Fruit fly (Drosophila melanogaster) whole organism, embryonic: ENCODE results near the gene Aps.

Experiments used
- Atf6 ChIP-seq: fragments of 200-800 bp; sonication (Bioruptor generic); IDR thresholded peaks from 2 replicates; pipeline ENCODE4 v1.3.6; 2022; ENCODE audit warnings: missing biosample characterization, missing genetic modification characterization
- CG10209 ChIP-seq: fragments of 200-800 bp; sonication (Bioruptor generic); optimal IDR thresholded peaks from 3 replicates; lab custom pipeline; 2017; ENCODE audit warnings: missing biosample characterization, mild to moderate bottlenecking, missing genetic modification characterization, missing genetic modification reagents
- CG10267 ChIP-seq: fragments of 200-800 bp; sonication (Bioruptor generic); optimal IDR thresholded peaks from 2 replicates; lab custom pipeline; 2018; ENCODE audit warnings: missing biosample characterization, mild to moderate bottlenecking, missing genetic modification characterization, moderate library complexity
- CG10366 ChIP-seq: fragments of 200-800 bp; sonication (Bioruptor generic); IDR thresholded peaks from 2 replicates; pipeline ENCODE4 v1.3.6; 2022; ENCODE audit warnings: missing biosample characterization, missing genetic modification characterization
- CG11696 ChIP-seq: fragments of 200-800 bp; sonication (Bioruptor generic); IDR thresholded peaks from 2 replicates; pipeline ENCODE4 v1.3.6; 2022; ENCODE audit warnings: missing biosample characterization, missing genetic modification characterization
- CG1233 ChIP-seq: fragments of 200-800 bp; sonication (Bioruptor generic); optimal IDR thresholded peaks from 4 replicates; lab custom pipeline; 2018; ENCODE audit warnings: missing biosample characterization, mild to moderate bottlenecking, missing genetic modification characterization
- CG13424 ChIP-seq: fragments of 200-800 bp; sonication (Bioruptor generic); optimal IDR thresholded peaks from 2 replicates; lab custom pipeline; 2019; ENCODE audit warnings: missing biosample characterization, mild to moderate bottlenecking, missing genetic modification characterization, moderate library complexity
- CG13624 ChIP-seq: fragments of 200-800 bp; sonication (Bioruptor generic); optimal IDR thresholded peaks from 2 replicates; lab custom pipeline; 2016; ENCODE audit warnings: missing biosample characterization, missing genetic modification characterization
- CG14710 ChIP-seq: fragments of 200-800 bp; sonication (Bioruptor generic); optimal IDR thresholded peaks from 3 replicates; lab custom pipeline; 2019; ENCODE audit warnings: missing biosample characterization, mild to moderate bottlenecking, missing genetic modification characterization, moderate library complexity
- CG15479 ChIP-seq: fragments of 200-800 bp; sonication (Bioruptor generic); optimal IDR thresholded peaks from 3 replicates; lab custom pipeline; 2019; ENCODE audit warnings: missing biosample characterization, mild to moderate bottlenecking, missing genetic modification characterization, moderate library complexity
- CG17359 ChIP-seq: fragments of 200-800 bp; sonication (Bioruptor generic); optimal IDR thresholded peaks from 3 replicates; lab custom pipeline; 2018; ENCODE audit warnings: missing biosample characterization, mild to moderate bottlenecking, missing genetic modification characterization, moderate library complexity
- CG17361 ChIP-seq: fragments of 200-800 bp; sonication (Bioruptor generic); IDR thresholded peaks from 3 replicates; pipeline ENCODE4 v1.3.6; 2022; ENCODE audit warnings: missing biosample characterization, missing genetic modification characterization
- CG18599 ChIP-seq: fragments of 200-800 bp; sonication (Bioruptor generic); optimal IDR thresholded peaks from 3 replicates; lab custom pipeline; 2017; ENCODE audit warnings: missing biosample characterization, missing genetic modification characterization, mild to moderate bottlenecking, moderate library complexity, missing genetic modification reagents
- CG4404 ChIP-seq: fragments of 200-800 bp; sonication (Bioruptor generic); IDR thresholded peaks from 2 replicates; pipeline ENCODE4 v1.3.6; 2022; ENCODE audit warnings: missing biosample characterization, missing genetic modification characterization
- CG4854 ChIP-seq: fragments of 200-800 bp; sonication (Bioruptor generic); optimal IDR thresholded peaks from 2 replicates; lab custom pipeline; 2016; ENCODE audit warnings: missing biosample characterization, missing genetic modification characterization, inconsistent platforms
- CG6683 ChIP-seq: fragments of 200-800 bp; sonication (Bioruptor generic); optimal IDR thresholded peaks from 2 replicates; lab custom pipeline; 2017; ENCODE audit warnings: missing biosample characterization, mild to moderate bottlenecking, missing genetic modification characterization, missing genetic modification reagents
- CG6791 ChIP-seq: fragments of 200-800 bp; sonication (Bioruptor generic); IDR thresholded peaks from 3 replicates; pipeline ENCODE4 v1.3.6; 2022; ENCODE audit warnings: missing biosample characterization, missing genetic modification characterization; ENCODE audit not compliant: partially characterized antibody
- CG9727 ChIP-seq: fragments of 200-800 bp; sonication (Bioruptor generic); optimal IDR thresholded peaks from 3 replicates; lab custom pipeline; 2017; ENCODE audit warnings: missing biosample characterization, mild to moderate bottlenecking, missing genetic modification characterization
- CHES-1-like ChIP-seq: fragments of 200-800 bp; sonication (Bioruptor generic); optimal IDR thresholded peaks from 2 replicates; lab custom pipeline; 2016; ENCODE audit warnings: missing biosample characterization, missing genetic modification characterization
- CkIIα-i1 ChIP-seq: fragments of 200-800 bp; sonication (Bioruptor generic); IDR thresholded peaks from 2 replicates; pipeline ENCODE4 v1.3.6; 2022; ENCODE audit warnings: missing biosample characterization, missing genetic modification characterization
- CrebB ChIP-seq: fragments of 200-800 bp; sonication (Bioruptor generic); optimal IDR thresholded peaks from 3 replicates; lab custom pipeline; 2018; ENCODE audit warnings: missing biosample characterization, mild to moderate bottlenecking, missing genetic modification characterization
- Dip3 ChIP-seq: fragments of 200-800 bp; sonication (Bioruptor generic); optimal IDR thresholded peaks from 3 replicates; lab custom pipeline; 2016; ENCODE audit warnings: missing biosample characterization, missing genetic modification characterization
- Doc3 ChIP-seq: fragments of 200-800 bp; sonication (Bioruptor generic); IDR thresholded peaks from 3 replicates; pipeline ENCODE4 v1.3.6; 2022; ENCODE audit warnings: missing biosample characterization, missing genetic modification characterization; ENCODE audit not compliant: partially characterized antibody
- HLH4C ChIP-seq: fragments of 200-800 bp; sonication (Bioruptor generic); IDR thresholded peaks from 3 replicates; pipeline ENCODE4 v1.3.6; 2022; ENCODE audit warnings: missing biosample characterization, missing genetic modification characterization; ENCODE audit not compliant: partially characterized antibody
- HmgD ChIP-seq: fragments of 200-800 bp; sonication (Bioruptor generic); optimal IDR thresholded peaks from 3 replicates; lab custom pipeline; 2016; ENCODE audit warnings: missing biosample characterization, missing genetic modification characterization
- Hr51 ChIP-seq, 2 experiments: fragments of 200-800 bp; sonication (Bioruptor generic); optimal IDR thresholded peaks; 2 replicates in 1 of 2; 3 replicates in 1 of 2; lab custom pipeline; 2016 to 2018; ENCODE audit warnings: missing biosample characterization in 2 of 2, missing genetic modification characterization in 2 of 2, mild to moderate bottlenecking in 1 of 2, moderate library complexity in 1 of 2
- MBD-R2 ChIP-seq: fragments of 200-800 bp; sonication (Bioruptor generic); IDR thresholded peaks from 2 replicates; pipeline ENCODE4 v1.3.6; 2022; ENCODE audit warnings: missing biosample characterization, missing genetic modification characterization
- Mad ChIP-seq: fragments of 200-800 bp; sonication (Bioruptor generic); optimal IDR thresholded peaks from 2 replicates; lab custom pipeline; 2016; ENCODE audit warnings: missing biosample characterization, missing genetic modification characterization
- Poxn ChIP-seq: fragments of 200-800 bp; sonication (Bioruptor generic); IDR thresholded peaks from 2 replicates; pipeline ENCODE4 v1.3.6; 2022; ENCODE audit warnings: missing biosample characterization, missing genetic modification characterization
- Trl ChIP-seq, 3 experiments: fragments of >200 bp in 2 of 3; fragments of 200-800 bp in 1 of 3; sonication (Bioruptor generic) in 1 of 3; optimal IDR thresholded peaks; 2 replicates in 1 of 3; 3 replicates in 2 of 3; lab custom pipeline; 2016 to 2017; ENCODE audit warnings: missing biosample characterization in 1 of 3, missing genetic modification characterization in 1 of 3
- Usf ChIP-seq: fragments of 200-800 bp; sonication (Bioruptor generic); optimal IDR thresholded peaks from 2 replicates; lab custom pipeline; 2017; ENCODE audit warnings: missing genotype, missing biosample characterization, missing genetic modification characterization
- ab ChIP-seq: fragments of 200-800 bp; sonication (Bioruptor generic); optimal IDR thresholded peaks from 2 replicates; lab custom pipeline; 2016; ENCODE audit warnings: missing biosample characterization, missing genetic modification characterization
- ase ChIP-seq: fragments of 200-800 bp; sonication (Bioruptor generic); IDR thresholded peaks from 3 replicates; pipeline ENCODE4 v1.3.6; 2022; ENCODE audit warnings: missing biosample characterization, missing genetic modification characterization
- cas ChIP-seq: fragments of 200-800 bp; sonication (Bioruptor generic); IDR thresholded peaks from 2 replicates; pipeline ENCODE4 v1.3.6; 2022; ENCODE audit warnings: missing biosample characterization, missing genetic modification characterization
- ems ChIP-seq: fragments of 200-800 bp; sonication (Bioruptor generic); optimal IDR thresholded peaks from 3 replicates; lab custom pipeline; 2016; ENCODE audit warnings: missing biosample characterization, missing genetic modification characterization
- fd96Cb ChIP-seq: fragments of 200-800 bp; sonication (Bioruptor generic); optimal IDR thresholded peaks from 2 replicates; lab custom pipeline; 2018; ENCODE audit warnings: missing biosample characterization, mild to moderate bottlenecking, missing genetic modification characterization, moderate library complexity
- klu ChIP-seq: fragments of 200-800 bp; sonication (Bioruptor generic); IDR thresholded peaks from 2 replicates; pipeline ENCODE4 v1.3.6; 2022; ENCODE audit warnings: missing biosample characterization, missing genetic modification characterization
- lab ChIP-seq: fragments of 200-800 bp; sonication (Bioruptor generic); optimal IDR thresholded peaks from 3 replicates; lab custom pipeline; 2017; ENCODE audit warnings: missing biosample characterization, missing genetic modification characterization, mild to moderate bottlenecking, moderate library complexity, missing genetic modification reagents
- luna ChIP-seq: fragments of 200-800 bp; sonication (Bioruptor generic); optimal IDR thresholded peaks from 2 replicates; lab custom pipeline; 2016; ENCODE audit warnings: missing biosample characterization, missing genetic modification characterization
- pan ChIP-seq, 4 experiments: fragments of >200 bp in 3 of 4; fragments of 200-800 bp in 1 of 4; sonication (Bioruptor generic) in 1 of 4; optimal IDR thresholded peaks in 3 of 4; IDR thresholded peaks in 1 of 4; 2 replicates each; pipeline versions ENCODE4 v1.3.6 to Lab custom; 2017 to 2022; ENCODE audit warnings: missing biosample characterization in 2 of 4, missing genetic modification characterization in 2 of 4, mixed read lengths in 1 of 4
- phol ChIP-seq: fragments of 200-800 bp; sonication (Bioruptor generic); optimal IDR thresholded peaks from 3 replicates; lab custom pipeline; 2018; ENCODE audit warnings: missing biosample characterization, mild to moderate bottlenecking, missing genetic modification characterization, moderate library complexity
- row ChIP-seq: fragments of 200-800 bp; sonication (Bioruptor generic); IDR thresholded peaks from 3 replicates; pipeline ENCODE4 v1.3.6; 2022; ENCODE audit warnings: missing biosample characterization, missing genetic modification characterization
- sens ChIP-seq: fragments of 200-800 bp; sonication (Bioruptor generic); peaks from one replicate; lab custom pipeline; 2016; ENCODE audit warnings: missing biosample characterization, missing genetic modification characterization
- tgo ChIP-seq: fragments of 200-800 bp; sonication (Bioruptor generic); IDR thresholded peaks from 3 replicates; pipeline ENCODE4 v1.3.6; 2022; ENCODE audit warnings: missing biosample characterization, missing genetic modification characterization
- unpg ChIP-seq: fragments of 200-800 bp; sonication (Bioruptor generic); optimal IDR thresholded peaks from 3 replicates; lab custom pipeline; 2018; ENCODE audit warnings: missing biosample characterization, mild to moderate bottlenecking, missing genetic modification characterization, moderate library complexity
- vnd ChIP-seq: fragments of 200-800 bp; sonication (Bioruptor generic); IDR thresholded peaks from 3 replicates; pipeline ENCODE4 v1.3.6; 2022; ENCODE audit warnings: missing biosample characterization, missing genetic modification characterization; ENCODE audit not compliant: partially characterized antibody
- wek ChIP-seq: fragments of 200-800 bp; sonication (Bioruptor generic); optimal IDR thresholded peaks from 3 replicates; lab custom pipeline; 2018; ENCODE audit warnings: missing biosample characterization, mild to moderate bottlenecking, missing genetic modification characterization, moderate library complexity
- zfh2 ChIP-seq: fragments of 200-800 bp; sonication (Bioruptor generic); optimal IDR thresholded peaks from 2 replicates; lab custom pipeline; 2016; ENCODE audit warnings: missing biosample characterization, missing genetic modification characterization

The Aps gene

dm6 chr3L:10897534-10898255 lies 1.2 kb downstream of the Aps start (continued):
- TF ChIP-seq CG4854 (GFP tag; lab: Kevin White, UChicago) = no peak
- no peak for TF ChIP-seq CG10267 (tag; lab: Kevin White, UChicago)
- no peak for TF ChIP-seq ems (GFP tag; lab: Kevin White, UChicago)
- no peak for TF ChIP-seq CG10366 (GFP tag; lab: Robert Waterston, UW)
- TF ChIP-seq Doc3 (GFP tag; lab: Robert Waterston, UW) = no peak
- TF ChIP-seq CG6683 (GFP tag; lab: Kevin White, UChicago) = no peak
- no peak for TF ChIP-seq Trl (optimal IDR thresholded peaks at IDR 0.05; lab: Kevin White, UChicago)
- TF ChIP-seq Trl (GFP tag; optimal IDR thresholded peaks at IDR 0.05; lab: Kevin White, UChicago) = no peak
- TF ChIP-seq Poxn (GFP tag; lab: Robert Waterston, UW) = no peak
- TF ChIP-seq CrebB = no peak
- no peak for TF ChIP-seq phol (tag; lab: Kevin White, UChicago)
- TF ChIP-seq CG15479 (GFP tag; lab: Kevin White, UChicago) = peak; percentile 21
- TF ChIP-seq Usf (GFP tag; lab: Kevin White, UChicago) = no peak
- TF ChIP-seq CG17361 (GFP tag; lab: Robert Waterston, UW) = 0 out of 3 replicates have a peak, but pooled peaks have one; percentile 12
- TF ChIP-seq CG10209 (GFP tag; lab: Kevin White, UChicago) = peak; percentile 7
- TF ChIP-seq sens = peak; percentile 81
- TF ChIP-seq lab = peak; percentile 26
- no peak for TF ChIP-seq CkIIα-i1 (GFP tag; lab: Robert Waterston, UW)
- no peak for TF ChIP-seq Mad (GFP tag; lab: Kevin White, UChicago)
- no peak for TF ChIP-seq luna
- no peak for TF ChIP-seq cas (GFP tag; lab: Robert Waterston, UW)
- TF ChIP-seq pan (optimal IDR thresholded peaks at IDR 0.05; lab: Kevin White, UChicago) = no peak
- TF ChIP-seq pan (GFP tag; optimal IDR thresholded peaks at IDR 0.05 in 1 of 2, IDR thresholded peaks at IDR 0.05 in 1 of 2) = peak in 1 of 2 experiments; percentile 43
- no peak for TF ChIP-seq Hr51 (GFP tag; optimal IDR thresholded peaks at IDR 0.05; lab: Kevin White, UChicago)
- TF ChIP-seq fd96Cb (tag; lab: Kevin White, UChicago) = no peak
- no peak for TF ChIP-seq ab (GFP tag; lab: Kevin White, UChicago)
- peak; percentile 4 for TF ChIP-seq CG17359 (tag; lab: Kevin White, UChicago)
- TF ChIP-seq CG11696 (GFP tag; lab: Robert Waterston, UW) = no peak
- TF ChIP-seq zfh2 (GFP tag; lab: Kevin White, UChicago) = no peak
- no peak for TF ChIP-seq HLH4C (GFP tag; lab: Robert Waterston, UW)
- TF ChIP-seq Dip3 (GFP tag; lab: Kevin White, UChicago) = no peak
- no peak for TF ChIP-seq CG1233
- no peak for TF ChIP-seq CG14710 (tag; lab: Kevin White, UChicago)
- TF ChIP-seq klu = no peak
- no peak for TF ChIP-seq HmgD (GFP tag; lab: Kevin White, UChicago)
- TF ChIP-seq CHES-1-like (GFP tag; lab: Kevin White, UChicago) = no peak
- no peak for TF ChIP-seq Atf6 (GFP tag; lab: Robert Waterston, UW)
- no peak for TF ChIP-seq CG9727
- TF ChIP-seq MBD-R2 (GFP tag; lab: Robert Waterston, UW) = no peak
- no peak for TF ChIP-seq CG13624
- no peak for TF ChIP-seq CG18599 (GFP tag; lab: Kevin White, UChicago)
- TF ChIP-seq CG4404 (GFP tag; lab: Robert Waterston, UW) = no peak
- no peak for TF ChIP-seq CG6791
- TF ChIP-seq ase (GFP tag; lab: Robert Waterston, UW) = no peak
- no peak for TF ChIP-seq vnd (GFP tag; lab: Robert Waterston, UW)
- TF ChIP-seq unpg (GFP tag; lab: Kevin White, UChicago) = no peak
- TF ChIP-seq CG13424 (tag; lab: Kevin White, UChicago) = no peak
- TF ChIP-seq tgo (GFP tag; lab: Robert Waterston, UW) = no peak
- peak; percentile 32; the same call in 1 of the 3 replicates for TF ChIP-seq row (GFP tag; lab: Robert Waterston, UW)
- peak; percentile 24 for TF ChIP-seq wek (GFP tag; lab: Kevin White, UChicago)
